Worm (Caenorhabditis elegans): ENCODE data around the gene zip-11.
A peak's percentile ranks its signal among the peaks of the same experiment; 100 is the strongest.

Gene zip-11

DNA sequence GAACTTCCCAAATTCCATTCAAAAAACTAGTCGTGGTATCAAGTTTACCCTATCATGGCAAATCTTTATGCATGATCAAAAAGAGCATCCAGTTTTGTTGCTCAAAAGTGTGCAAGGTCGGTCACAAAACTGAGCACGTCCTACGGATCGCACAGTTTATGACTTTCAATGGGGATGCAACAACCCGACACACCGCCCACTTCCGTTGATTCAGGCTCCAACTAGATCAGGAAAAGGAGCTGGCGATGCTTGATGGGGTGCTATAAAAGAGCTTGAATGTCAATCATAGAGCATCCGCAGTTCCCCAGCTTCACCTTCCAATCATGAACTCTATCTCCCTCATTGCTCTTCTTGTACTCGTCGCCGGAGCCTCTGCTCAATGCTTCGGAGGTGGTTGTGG is 5.5 kb upstream of the zip-11 start, which contains the start of gene W08E12.2:
W08E12.2 (plus strand) TSS at position 301 of the 400 bp plus-strand sequence.
- TF ChIP-seq efl-1 (optimal IDR thresholded peaks at IDR 0.05) (no peak), efl-1 (GFP tag; optimal IDR thresholded peaks at IDR 0.05 in 1 of 2) (peak in 1 of 2 experiments; percentile 24), egl-13 (tag; optimal IDR thresholded peaks at IDR 0.05) (no peak)

DNA sequence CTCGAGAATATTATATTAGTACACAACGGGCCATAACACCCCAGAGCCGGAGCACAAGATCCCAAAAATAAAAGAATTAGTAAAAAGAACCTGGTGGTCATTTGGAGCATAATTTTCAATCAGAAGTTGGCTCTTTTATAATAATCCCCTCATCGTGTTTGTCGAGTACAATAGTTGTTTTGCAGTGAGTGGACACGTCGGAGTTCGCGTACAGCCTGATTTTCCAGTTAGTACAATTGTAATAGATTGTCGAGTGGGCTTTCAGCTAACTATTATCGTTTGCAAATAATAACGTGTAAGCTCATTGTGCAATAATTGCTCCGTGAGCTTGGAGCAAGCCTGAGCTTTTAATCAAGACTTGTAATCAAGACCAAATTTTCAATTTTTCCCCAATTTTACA is 3.6 kb upstream of the zip-11 start, which contains the start of gene W08E12.9:
W08E12.9 (minus strand) TSS at position 101 of the 400 bp plus-strand sequence.
- TF ChIP-seq alr-1 (tag; optimal IDR thresholded peaks at IDR 0.05; ENCODE audit: borderline replicate concordance) = no peak
- TF ChIP-seq isw-1 (GFP tag; IDR thresholded peaks at IDR 0.05) = no peak
- TF ChIP-seq xbp-1 (tag; optimal IDR thresholded peaks at IDR 0.05) = no peak
- TF ChIP-seq mab-9 (GFP tag; IDR thresholded peaks at IDR 0.05) = no peak
- TF ChIP-seq ceh-82 (tag; optimal IDR thresholded peaks at IDR 0.05) = no peak
- TF ChIP-seq C34B4.2 (tag; optimal IDR thresholded peaks at IDR 0.05) = no peak
- TF ChIP-seq fkh-4 (tag; optimal IDR thresholded peaks at IDR 0.05; ENCODE audit: borderline replicate concordance) = no peak
- TF ChIP-seq nhr-76 (tag; optimal IDR thresholded peaks at IDR 0.05) = no peak
- TF ChIP-seq ztf-11 (tag; optimal IDR thresholded peaks at IDR 0.05) = no peak
- TF ChIP-seq swsn-7 (tag; optimal IDR thresholded peaks at IDR 0.05) = no peak
- TF ChIP-seq ceh-8 (GFP tag; optimal IDR thresholded peaks at IDR 0.05) = no peak
- no peak for TF ChIP-seq dsc-1 (tag; optimal IDR thresholded peaks at IDR 0.05)
- TF ChIP-seq mef-2 (tag; optimal IDR thresholded peaks at IDR 0.05) = no peak

DNA sequence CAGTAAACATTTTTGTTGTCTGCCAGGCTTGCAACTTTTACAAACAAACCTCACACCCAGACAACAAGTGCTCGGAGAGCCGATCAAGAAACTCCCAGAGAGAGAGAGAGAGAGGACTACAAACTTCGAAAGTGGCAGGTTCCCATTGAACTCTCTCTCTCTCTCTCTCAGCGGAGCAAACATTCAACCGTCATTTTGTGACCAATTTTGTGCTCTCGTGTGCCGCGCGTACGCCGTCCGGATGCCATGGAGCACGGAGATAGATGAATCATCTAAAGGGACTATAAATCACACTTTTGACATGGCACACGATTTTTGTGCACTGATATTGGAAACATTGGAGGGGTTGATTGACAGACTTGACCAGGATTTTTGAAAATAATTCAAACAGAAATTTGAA is 2.2 kb upstream of the zip-11 start:
- TF ChIP-seq elt-2 (tag; optimal IDR thresholded peaks at IDR 0.05) (no peak), efl-1 (optimal IDR thresholded peaks at IDR 0.05) (no peak), efl-1 (GFP tag; optimal IDR thresholded peaks at IDR 0.05 in 1 of 2) (peak in 1 of 2 experiments; percentile 94)

DNA sequence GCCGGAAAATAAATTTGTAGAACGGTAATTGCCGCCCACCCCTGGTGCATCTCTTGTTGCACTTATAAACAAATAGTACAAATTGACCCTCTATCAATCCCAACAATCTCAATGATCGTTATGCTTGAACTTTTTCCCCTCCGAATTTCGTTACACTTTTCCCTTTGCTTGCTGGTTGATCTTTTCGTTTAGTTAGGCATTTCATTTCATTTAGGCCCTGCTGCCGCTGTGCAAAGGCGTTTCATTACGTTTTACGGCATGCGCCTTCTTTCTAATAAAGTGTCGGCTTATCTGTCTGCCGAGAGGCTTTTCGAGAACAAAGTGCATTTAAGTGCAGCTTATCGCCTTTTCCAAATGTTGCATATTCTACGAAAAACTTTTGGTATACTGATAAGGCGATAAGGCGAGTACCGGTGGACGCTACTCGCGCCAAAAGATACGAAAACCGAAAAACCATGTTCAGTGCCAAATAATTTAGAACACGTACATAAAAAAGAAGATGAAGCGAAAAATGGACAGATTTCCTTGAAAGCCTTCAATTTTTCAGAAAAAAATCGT is 335 bp upstream of the zip-11 start:
- TF ChIP-seq nhr-76 (tag; optimal IDR thresholded peaks at IDR 0.05) (no peak), elt-2 (tag; optimal IDR thresholded peaks at IDR 0.05) (peak; percentile 88), pqm-1 (tag; optimal IDR thresholded peaks at IDR 0.05) (peak; percentile 87)

DNA sequence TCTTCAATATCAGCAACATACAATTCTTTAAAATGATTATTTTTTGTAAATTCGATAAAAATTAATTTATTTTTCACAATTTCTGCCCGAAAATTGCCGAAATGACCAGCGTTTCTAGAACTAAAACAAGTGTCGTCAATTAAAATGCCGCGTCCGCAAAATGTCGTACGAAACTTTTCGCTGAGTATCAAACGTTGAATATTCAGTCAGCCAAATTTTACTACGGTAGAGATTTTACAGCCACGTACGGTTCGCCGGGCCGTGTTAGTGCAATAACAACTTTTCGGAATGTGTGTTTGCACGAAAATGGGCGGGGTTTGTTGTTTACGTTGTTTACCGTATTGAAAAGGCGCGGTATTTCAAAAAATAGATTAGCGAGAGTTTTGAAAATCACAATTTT is 2.2 kb downstream of the zip-11 start:
- peak; percentile 91 for TF ChIP-seq nhr-85 (tag)
- TF ChIP-seq ceh-8 (GFP tag; optimal IDR thresholded peaks at IDR 0.05) = peak; percentile 34
- TF ChIP-seq mab-9 (GFP tag; IDR thresholded peaks at IDR 0.05) = peak; percentile 92
- TF ChIP-seq mdl-1 (tag; optimal IDR thresholded peaks at IDR 0.05) = peak in 1 of 2 experiments; percentile 7
- peak in 1 of 2 experiments; percentile 1 for TF ChIP-seq ztf-11 (tag; optimal IDR thresholded peaks at IDR 0.05)
- TF ChIP-seq pax-3 (tag; optimal IDR thresholded peaks at IDR 0.05) = peak; percentile 37
- TF ChIP-seq lin-15B (tag; optimal IDR thresholded peaks at IDR 0.05) = peak; percentile 41
- TF ChIP-seq tbx-2 (tag; optimal IDR thresholded peaks at IDR 0.05) = peak; percentile 66
- TF ChIP-seq F16B12.6 (tag; optimal IDR thresholded peaks at IDR 0.05) = peak; percentile 70
- TF ChIP-seq fkh-8 (tag; optimal IDR thresholded peaks at IDR 0.05) = peak; percentile 23
- peak; percentile 78 for TF ChIP-seq nhr-90 (tag; optimal IDR thresholded peaks at IDR 0.05; ENCODE audit: poor library complexity)
- TF ChIP-seq nhr-19 (GFP tag; conservative IDR thresholded peaks at IDR 0.05) = peak; percentile 97
- TF ChIP-seq nhr-71 (tag; optimal IDR thresholded peaks at IDR 0.05) = peak; percentile 81
- peak; percentile 28 for TF ChIP-seq zip-4 (GFP tag; optimal IDR thresholded peaks at IDR 0.05)
- peak; percentile 74 for TF ChIP-seq lin-14 (GFP tag; optimal IDR thresholded peaks at IDR 0.05)
- TF ChIP-seq swsn-7 (tag; optimal IDR thresholded peaks at IDR 0.05) = peak; percentile 61
- TF ChIP-seq snu-23 (GFP tag; optimal IDR thresholded peaks at IDR 0.05) = peak; percentile 69
- peak; percentile 66 for TF ChIP-seq nhr-20 (tag; optimal IDR thresholded peaks at IDR 0.05)
- peak in 1 of 6 experiments; percentile 8 for TF ChIP-seq elt-3 (tag; optimal IDR thresholded peaks at IDR 0.05)
- peak; percentile 45; the same call in 1 of the 2 replicates for TF ChIP-seq unc-98 (GFP tag; IDR thresholded peaks at IDR 0.05)
- peak; percentile 59 for TF ChIP-seq C04F5.9 (tag; optimal IDR thresholded peaks at IDR 0.05)
- peak; percentile 1 to 70 for TF ChIP-seq lin-35 (GFP tag; optimal IDR thresholded peaks at IDR 0.05)
- TF ChIP-seq dsc-1 (tag; optimal IDR thresholded peaks at IDR 0.05) = peak; percentile 46
- TF ChIP-seq egl-13 (tag; optimal IDR thresholded peaks at IDR 0.05) = peak; percentile 10
- peak; percentile 3 for TF ChIP-seq lin-13 (GFP tag; optimal IDR thresholded peaks at IDR 0.05)
- TF ChIP-seq xbp-1 (tag; optimal IDR thresholded peaks at IDR 0.05) = peak; percentile 63
- peak; percentile 58 for TF ChIP-seq lir-3 (tag; optimal IDR thresholded peaks at IDR 0.05; ENCODE audit: poor library complexity)
- peak; percentile 88 for TF ChIP-seq isw-1 (GFP tag; IDR thresholded peaks at IDR 0.05)
- peak; percentile 98 for TF ChIP-seq grh-1 (GFP tag; IDR thresholded peaks at IDR 0.05)
- TF ChIP-seq lsy-2 (tag; optimal IDR thresholded peaks at IDR 0.05) = peak; percentile 88 to 92
- peak; percentile 55 for TF ChIP-seq rnt-1 (tag; optimal IDR thresholded peaks at IDR 0.05)

Data from whole organism, L1 larva.